Worm (Caenorhabditis elegans): ENCODE measurements around the gene F48B9.3.

ce11 chrX:2150006-2150405, 14.8 kb upstream of the F48B9.3 start, which contains the start of gene npax-2:
- no peak for TF ChIP-seq dao-5 (tag; optimal IDR thresholded peaks at IDR 0.05)
- no peak for TF ChIP-seq him-1 (tag; optimal IDR thresholded peaks at IDR 0.05)
- no peak for TF ChIP-seq W03F9.2 (tag; optimal IDR thresholded peaks at IDR 0.05)

Measured in whole organism, L4/young adult.